Fruit fly (Drosophila melanogaster) whole organism, prepupa: ENCODE results near the gene Tpst.
A peak's percentile ranks its signal among the peaks of the same experiment; 100 is the strongest.

Experiments
- Blimp-1 ChIP-seq: fragments of 200-800 bp; sonication (Bioruptor generic); optimal IDR thresholded peaks from 3 replicates; lab custom pipeline; 2017; ENCODE audit warnings: missing biosample characterization, missing genetic modification characterization, mild to moderate bottlenecking, moderate library complexity, missing genetic modification reagents
- CG10631 ChIP-seq: fragments of 200-800 bp; sonication (Bioruptor generic); optimal IDR thresholded peaks from 2 replicates; lab custom pipeline; 2016; ENCODE audit warnings: missing biosample characterization, missing genetic modification characterization
- CG10669 ChIP-seq: fragments of 200-800 bp; sonication (Bioruptor generic); optimal IDR thresholded peaks from 3 replicates; lab custom pipeline; 2018; ENCODE audit warnings: missing biosample characterization, mild to moderate bottlenecking, missing genetic modification characterization, moderate library complexity
- CG11294 ChIP-seq: fragments of 200-800 bp; sonication (Bioruptor generic); IDR thresholded peaks from 2 replicates; pipeline ENCODE4 v1.3.6; 2022; ENCODE audit warnings: missing biosample characterization, missing genetic modification characterization
- CG11762 ChIP-seq: fragments of 200-800 bp; sonication (Bioruptor generic); optimal IDR thresholded peaks from 3 replicates; lab custom pipeline; 2016; ENCODE audit warnings: missing biosample characterization, missing genetic modification characterization; ENCODE audit not compliant: insufficient read depth
- CG11902 ChIP-seq: fragments of 200-800 bp; sonication (Bioruptor generic); optimal IDR thresholded peaks from 3 replicates; lab custom pipeline; 2016; ENCODE audit warnings: missing biosample characterization, missing genetic modification characterization
- CG15336 ChIP-seq: fragments of 200-800 bp; sonication (Bioruptor generic); IDR thresholded peaks from 2 replicates; pipeline ENCODE4 v1.3.6; 2022; ENCODE audit warnings: missing biosample characterization, missing genetic modification characterization
- CG1621 ChIP-seq: fragments of 200-800 bp; sonication (Bioruptor generic); optimal IDR thresholded peaks from 3 replicates; lab custom pipeline; 2018; ENCODE audit warnings: missing biosample characterization, mild to moderate bottlenecking, missing genetic modification characterization
- CG16779 ChIP-seq: fragments of 200-800 bp; sonication (Bioruptor generic); optimal IDR thresholded peaks from 3 replicates; lab custom pipeline; 2017; ENCODE audit warnings: missing biosample characterization, mild to moderate bottlenecking, missing genetic modification characterization
- CG3032 ChIP-seq: fragments of 200-800 bp; optimal IDR thresholded peaks from 2 replicates; lab custom pipeline; 2019; ENCODE audit warnings: missing biosample characterization, mild to moderate bottlenecking, missing genetic modification characterization, moderate library complexity
- CG34406 ChIP-seq: fragments of 200-800 bp; sonication (Bioruptor generic); optimal IDR thresholded peaks from 3 replicates; lab custom pipeline; 2016; ENCODE audit warnings: missing biosample characterization, missing genetic modification characterization
- CG3919 ChIP-seq: fragments of 200-800 bp; sonication (Bioruptor generic); optimal IDR thresholded peaks from 3 replicates; lab custom pipeline; 2016; ENCODE audit warnings: missing biosample characterization, missing genetic modification characterization
- CG4318 ChIP-seq: fragments of 200-800 bp; sonication (Bioruptor generic); optimal IDR thresholded peaks from 3 replicates; lab custom pipeline; 2017; ENCODE audit warnings: missing biosample characterization, mild to moderate bottlenecking, missing genetic modification characterization
- CG6163 ChIP-seq: fragments of 200-800 bp; sonication (Bioruptor generic); IDR thresholded peaks from 3 replicates; pipeline ENCODE4 v1.3.6; 2022; ENCODE audit warnings: missing biosample characterization, missing genetic modification characterization
- CG6276 ChIP-seq: fragments of 200-800 bp; sonication (Bioruptor generic); optimal IDR thresholded peaks from 2 replicates; lab custom pipeline; 2017; ENCODE audit warnings: missing biosample characterization, mild to moderate bottlenecking, missing genetic modification characterization
- CG6808 ChIP-seq: fragments of 200-800 bp; sonication (Bioruptor generic); optimal IDR thresholded peaks from 3 replicates; lab custom pipeline; 2017; ENCODE audit warnings: missing biosample characterization, missing genetic modification characterization, mild to moderate bottlenecking, moderate library complexity, missing genetic modification reagents
- CG6854 ChIP-seq: fragments of 200-800 bp; sonication (Bioruptor generic); optimal IDR thresholded peaks from 2 replicates; lab custom pipeline; 2017; ENCODE audit warnings: missing biosample characterization, mild to moderate bottlenecking, missing genetic modification characterization
- CG7368 ChIP-seq: fragments of 200-800 bp; sonication (Bioruptor generic); optimal IDR thresholded peaks from 3 replicates; lab custom pipeline; 2016; ENCODE audit warnings: missing biosample characterization, missing genetic modification characterization
- CG8119 ChIP-seq: fragments of 200-800 bp; sonication (Bioruptor generic); IDR thresholded peaks from 3 replicates; pipeline ENCODE4 v1.3.6; 2022; ENCODE audit warnings: missing biosample characterization, missing genetic modification characterization
- CG8319 ChIP-seq: fragments of 200-800 bp; sonication (Bioruptor generic); optimal IDR thresholded peaks from 3 replicates; lab custom pipeline; 2016; ENCODE audit warnings: missing biosample characterization, missing genetic modification characterization
- CG8632 ChIP-seq: fragments of 200-800 bp; sonication (Bioruptor generic); optimal IDR thresholded peaks from 3 replicates; lab custom pipeline; 2016; ENCODE audit warnings: missing biosample characterization, missing genetic modification characterization
- CG9139 ChIP-seq: fragments of 200-800 bp; sonication (Bioruptor generic); optimal IDR thresholded peaks from 3 replicates; lab custom pipeline; 2017; ENCODE audit warnings: missing biosample characterization, mild to moderate bottlenecking, missing genetic modification characterization
- Eip75B ChIP-seq: fragments of 200-800 bp; sonication (Bioruptor generic); optimal IDR thresholded peaks from 3 replicates; lab custom pipeline; 2016; ENCODE audit warnings: missing biosample characterization, missing genetic modification characterization
- Eip78C ChIP-seq: fragments of 200-800 bp; sonication (Bioruptor generic); peaks from one replicate; lab custom pipeline; 2016; ENCODE audit warnings: missing biosample characterization, missing genetic modification characterization
- Ets21C ChIP-seq: fragments of 200-800 bp; sonication (Bioruptor generic); optimal IDR thresholded peaks from 3 replicates; lab custom pipeline; 2016; ENCODE audit warnings: missing biosample characterization, missing genetic modification characterization
- Ets96B ChIP-seq: fragments of 200-800 bp; optimal IDR thresholded peaks from 2 replicates; lab custom pipeline; 2019; ENCODE audit warnings: missing biosample characterization, mild to moderate bottlenecking, missing genetic modification characterization, moderate library complexity
- Gug ChIP-seq: fragments of 200-800 bp; sonication (Bioruptor generic); IDR thresholded peaks from 2 replicates; pipeline ENCODE4 v1.3.6; 2022; ENCODE audit warnings: missing biosample characterization, missing genetic modification characterization
- Hr38 ChIP-seq: sonication (Bioruptor generic); optimal IDR thresholded peaks from 2 replicates; lab custom pipeline; 2016; ENCODE audit warnings: missing biosample characterization, missing genetic modification characterization
- Hr39 ChIP-seq: fragments of 200-800 bp; sonication (Bioruptor generic); optimal IDR thresholded peaks from 2 replicates; lab custom pipeline; 2016; ENCODE audit warnings: missing biosample characterization, missing genetic modification characterization
- Hr4 ChIP-seq: fragments of 200-800 bp; sonication (Bioruptor generic); optimal IDR thresholded peaks from 3 replicates; lab custom pipeline; 2016; ENCODE audit warnings: missing biosample characterization, missing genetic modification characterization
- Lpt ChIP-seq: fragments of 200-800 bp; sonication (Bioruptor generic); optimal IDR thresholded peaks from 3 replicates; lab custom pipeline; 2016; ENCODE audit warnings: missing biosample characterization, missing genetic modification characterization
- OdsH ChIP-seq: fragments of 200-800 bp; sonication (Bioruptor generic); optimal IDR thresholded peaks from 3 replicates; lab custom pipeline; 2016; ENCODE audit warnings: missing biosample characterization, missing genetic modification characterization
- Sox14 ChIP-seq: fragments of 200-800 bp; sonication (Bioruptor generic); optimal IDR thresholded peaks from 3 replicates; lab custom pipeline; 2016; ENCODE audit warnings: missing biosample characterization, missing genetic modification characterization
- achi ChIP-seq: fragments of 200-800 bp; sonication (Bioruptor generic); optimal IDR thresholded peaks from 3 replicates; lab custom pipeline; 2016; ENCODE audit warnings: missing biosample characterization, missing genetic modification characterization
- acj6 ChIP-seq: fragments of 200-800 bp; sonication (Bioruptor generic); optimal IDR thresholded peaks from 3 replicates; lab custom pipeline; 2016; ENCODE audit warnings: missing biosample characterization, missing genetic modification characterization
- cyc ChIP-seq: fragments of 200-800 bp; sonication (Bioruptor generic); optimal IDR thresholded peaks from 3 replicates; lab custom pipeline; 2016; ENCODE audit warnings: missing biosample characterization, missing genetic modification characterization
- dac ChIP-seq: fragments of 200-800 bp; sonication (Bioruptor generic); optimal IDR thresholded peaks from 2 replicates; lab custom pipeline; 2017; ENCODE audit warnings: missing biosample characterization, mild to moderate bottlenecking, missing genetic modification characterization
- eg ChIP-seq: fragments of 200-800 bp; sonication (Bioruptor generic); IDR thresholded peaks from 3 replicates; pipeline ENCODE4 v1.3.6; 2022; ENCODE audit warnings: missing biosample characterization, missing genetic modification characterization
- esn ChIP-seq: fragments of 200-800 bp; sonication (Bioruptor generic); optimal IDR thresholded peaks from 2 replicates; lab custom pipeline; 2016; ENCODE audit warnings: missing biosample characterization, mild to moderate bottlenecking, missing genetic modification characterization, moderate library complexity
- fd59A ChIP-seq: fragments of 200-800 bp; sonication (Bioruptor generic); optimal IDR thresholded peaks from 2 replicates; lab custom pipeline; 2017; ENCODE audit warnings: missing biosample characterization, mild to moderate bottlenecking, missing genetic modification characterization, missing genetic modification reagents
- fd85E ChIP-seq: fragments of 200-800 bp; sonication (Bioruptor generic); optimal IDR thresholded peaks from 3 replicates; lab custom pipeline; 2016; ENCODE audit warnings: missing biosample characterization, missing genetic modification characterization
- fkh ChIP-seq: fragments of 200-800 bp; sonication (Bioruptor generic); optimal IDR thresholded peaks from 3 replicates; lab custom pipeline; 2017; ENCODE audit warnings: missing biosample characterization, mild to moderate bottlenecking, missing genetic modification characterization, moderate library complexity
- lz ChIP-seq: fragments of 200-800 bp; sonication (Bioruptor generic); optimal IDR thresholded peaks from 3 replicates; lab custom pipeline; 2016; ENCODE audit warnings: missing biosample characterization, missing genetic modification characterization
- net ChIP-seq: fragments of 200-800 bp; sonication (Bioruptor generic); optimal IDR thresholded peaks from 3 replicates; lab custom pipeline; 2016; ENCODE audit warnings: missing biosample characterization, missing genetic modification characterization
- pdm3 ChIP-seq: fragments of 200-800 bp; sonication (Bioruptor generic); optimal IDR thresholded peaks from 3 replicates; lab custom pipeline; 2016; ENCODE audit warnings: missing biosample characterization, missing genetic modification characterization
- salr ChIP-seq, 2 experiments: fragments of 200-800 bp; sonication (Bioruptor generic); optimal IDR thresholded peaks; 3 replicates each; lab custom pipeline; 2016 to 2018; ENCODE audit warnings: missing biosample characterization in 2 of 2, missing genetic modification characterization in 2 of 2, mild to moderate bottlenecking in 1 of 2
- spab ChIP-seq: fragments of 200-800 bp; sonication (Bioruptor generic); optimal IDR thresholded peaks from 2 replicates; lab custom pipeline; 2017; ENCODE audit warnings: missing biosample characterization, mild to moderate bottlenecking, missing genetic modification characterization, missing genetic modification reagents
- ss ChIP-seq, 2 experiments: fragments of 200-800 bp; sonication (Bioruptor generic); optimal IDR thresholded peaks; 2 replicates in 1 of 2; 3 replicates in 1 of 2; lab custom pipeline; 2017 to 2018; ENCODE audit warnings: mild to moderate bottlenecking in 2 of 2, missing biosample characterization in 2 of 2, missing genetic modification characterization in 2 of 2, moderate library complexity in 1 of 2
- svp ChIP-seq: fragments of 200-800 bp; sonication (Bioruptor generic); peaks from one replicate; lab custom pipeline; 2016; ENCODE audit warnings: missing biosample characterization, missing genetic modification characterization
- topi ChIP-seq: fragments of 200-800 bp; sonication (Bioruptor generic); optimal IDR thresholded peaks from 3 replicates; lab custom pipeline; 2016; ENCODE audit warnings: missing biosample characterization, missing genetic modification characterization
- vri ChIP-seq: fragments of 200-800 bp; sonication (Bioruptor generic); optimal IDR thresholded peaks from 3 replicates; lab custom pipeline; 2016; ENCODE audit warnings: missing biosample characterization, mild to moderate bottlenecking, missing genetic modification characterization

The Tpst gene

dm6 chrX:13616417-13617050 lies 52.9 kb downstream of the Tpst start, which contains the start of the genes tth and Tango2:
TSS of gene tth (minus strand) at chrX:13616586.
TSS of gene Tango2 (plus strand) at chrX:13616989.
- TF ChIP-seq spab (no peak), eg (GFP tag; lab: Robert Waterston, UW) (peak; percentile 83), Gug (GFP tag; lab: Robert Waterston, UW) (peak; percentile 86), CG6163 (GFP tag; lab: Robert Waterston, UW) (peak; percentile 84), svp (peak; percentile 94), CG11294 (peak; percentile 58), Hr39 (GFP tag; lab: Kevin White, UChicago) (peak; percentile 88), cyc (GFP tag; lab: Kevin White, UChicago) (peak; percentile 79), CG3919 (peak; percentile 78), CG16779 (tag; lab: Kevin White, UChicago) (no peak), CG8119 (GFP tag; lab: Robert Waterston, UW) (peak; percentile 89), CG6276 (GFP tag; lab: Kevin White, UChicago) (no peak), CG8632 (GFP tag; lab: Kevin White, UChicago) (peak; percentile 81), CG34406 (GFP tag; lab: Kevin White, UChicago) (peak; percentile 70), fd85E (GFP tag; lab: Kevin White, UChicago) (peak; percentile 22), lz (peak; percentile 92), CG10669 (GFP tag; lab: Kevin White, UChicago) (peak; percentile 73), OdsH (GFP tag; lab: Kevin White, UChicago) (peak; percentile 87), Ets96B (peak; percentile 70), Blimp-1 (peak; percentile 43), CG11762 (GFP tag; lab: Kevin White, UChicago) (peak; percentile 56), ss (GFP tag; optimal IDR thresholded peaks at IDR 0.05; lab: Kevin White, UChicago) (peak; percentile 56 to 78), Sox14 (peak; percentile 85), CG6854 (no peak), vri (no peak), CG10631 (peak; percentile 84), CG9139 (GFP tag; lab: Kevin White, UChicago) (no peak), Lpt (GFP tag; lab: Kevin White, UChicago) (peak; percentile 71), Ets21C (GFP tag; lab: Kevin White, UChicago) (peak; percentile 80), CG11902 (GFP tag; lab: Kevin White, UChicago) (peak; percentile 58), salr (GFP tag; optimal IDR thresholded peaks at IDR 0.05; lab: Kevin White, UChicago) (peak in 1 of 2 experiments; percentile 60), CG15336 (GFP tag; lab: Robert Waterston, UW) (peak; percentile 87), Hr38 (GFP tag; lab: Kevin White, UChicago) (no peak), CG3032 (tag; lab: Kevin White, UChicago) (peak; percentile 82), fd59A (GFP tag; lab: Kevin White, UChicago) (peak; percentile 68), Eip75B (GFP tag; lab: Kevin White, UChicago) (peak; percentile 84), Eip78C (GFP tag; lab: Kevin White, UChicago) (peak; percentile 96), Hr4 (GFP tag; lab: Kevin White, UChicago) (peak; percentile 86), pdm3 (peak; percentile 93), CG6808 (peak; percentile 51), esn (peak; percentile 93), dac (GFP tag; lab: Kevin White, UChicago) (no peak), topi (GFP tag; lab: Kevin White, UChicago) (peak; percentile 89), achi (GFP tag; lab: Kevin White, UChicago) (peak; percentile 85), net (GFP tag; lab: Kevin White, UChicago) (peak; percentile 77), CG4318 (GFP tag; lab: Kevin White, UChicago) (no peak), acj6 (peak; percentile 89), CG1621 (tag; lab: Kevin White, UChicago) (peak; percentile 47), fkh (GFP tag; lab: Kevin White, UChicago) (peak; percentile 29), CG8319 (peak; percentile 38), CG7368 (peak; percentile 41)
